Fruit fly (Drosophila melanogaster) whole organism, pupa: ENCODE measurements around the gene cindr.

Experiments used
- CG13204 ChIP-seq: fragments of 200-800 bp; sonication (Bioruptor generic); optimal IDR thresholded peaks from 2 replicates; lab custom pipeline; 2018; ENCODE audit warnings: missing biosample characterization, mild to moderate bottlenecking, missing genetic modification characterization, moderate library complexity
- CG15710 ChIP-seq: fragments of 200-800 bp; sonication (Bioruptor generic); optimal IDR thresholded peaks from 2 replicates; lab custom pipeline; 2018; ENCODE audit warnings: missing biosample characterization, mild to moderate bottlenecking, missing genetic modification characterization, moderate library complexity
- CG4496 ChIP-seq: fragments of 200-800 bp; sonication (Bioruptor generic); IDR thresholded peaks from 3 replicates; pipeline ENCODE4 v1.3.6; 2022; ENCODE audit warnings: missing biosample characterization, missing genetic modification characterization
- EcR ChIP-seq: fragments of 200-800 bp; sonication (Bioruptor generic); optimal IDR thresholded peaks from 3 replicates; lab custom pipeline; 2019; ENCODE audit warnings: missing biosample characterization, missing genetic modification characterization, mild to moderate bottlenecking, moderate library complexity, missing genetic modification reagents
- Pif1B ChIP-seq: fragments of 200-800 bp; sonication (Bioruptor generic); optimal IDR thresholded peaks from 3 replicates; lab custom pipeline; 2016; ENCODE audit warnings: missing biosample characterization, missing genetic modification characterization
- fd96Ca ChIP-seq: fragments of 200-800 bp; sonication (Bioruptor generic); IDR thresholded peaks from 3 replicates; pipeline ENCODE4 v1.3.6; 2022; ENCODE audit warnings: missing biosample characterization, missing genetic modification characterization

dm6 chr3R:30797323-30797911, 11.0 kb upstream of the cindr start:
- no peak for TF ChIP-seq Pif1B (GFP tag; lab: Kevin White, UChicago)
- no peak for TF ChIP-seq CG15710
- TF ChIP-seq CG13204 (GFP tag; lab: Kevin White, UChicago) = no peak
- TF ChIP-seq CG4496 (GFP tag; lab: Robert Waterston, UW) = no peak
- no peak for TF ChIP-seq EcR (GFP tag; lab: Kevin White, UChicago)
- peak; percentile 47; the same call in 1 of the 3 replicates for TF ChIP-seq fd96Ca
